Worm (Caenorhabditis elegans) whole organism, L4 larva: ENCODE measurements around the gene Y67D8B.1.

ENCODE experiments used
- D1046.2 ChIP-seq: fragments of 200-800 bp; sonication (Bioruptor generic); IDR thresholded peaks from 2 replicates; pipeline ENCODE4 v1.3.6; 2022; ENCODE audit warnings: missing genetic modification characterization, missing compliant biosample characterization
- T26A8.4 ChIP-seq: fragments of 200-800 bp; sonication (Bioruptor generic); IDR thresholded peaks from 2 replicates; pipeline ENCODE4 v1.3.6; 2022; ENCODE audit warnings: missing genetic modification characterization, missing compliant biosample characterization
- Y48G9A.11 ChIP-seq: fragments of 200-800 bp; sonication (Bioruptor generic); IDR thresholded peaks from 2 replicates; pipeline ENCODE4 v1.3.6; 2022; ENCODE audit warnings: missing genetic modification reagents, missing genetic modification characterization, missing compliant biosample characterization
- ama-1 ChIP-seq: fragments of 150-350 bp; optimal IDR thresholded peaks from 2 replicates; lab custom pipeline; 2014; ENCODE audit warnings: inconsistent platforms, mixed read lengths
- ces-1 ChIP-seq: fragments of 150-350 bp; sonication (generic microtip); optimal IDR thresholded peaks from 4 replicates; lab custom pipeline; 2014; ENCODE audit warnings: missing biosample characterization, missing genetic modification reagents, missing genetic modification characterization
- hlh-30 ChIP-seq: sonication (generic microtip); optimal IDR thresholded peaks from 2 replicates; lab custom pipeline; 2017; ENCODE audit warnings: antibody characterized with exemption, mild to moderate bottlenecking, missing genetic modification characterization, missing compliant biosample characterization; ENCODE audit not compliant: insufficient read depth
- jun-1 ChIP-seq: fragments of 150-350 bp; optimal IDR thresholded peaks from 2 replicates; lab custom pipeline; 2014; ENCODE audit warnings: missing biosample characterization, missing genetic modification reagents, missing genetic modification characterization
- nhr-42 ChIP-seq: fragments of 200-800 bp; sonication (Bioruptor generic); IDR thresholded peaks from 2 replicates; pipeline ENCODE4 v1.3.6; 2022; ENCODE audit warnings: missing genetic modification characterization, missing compliant biosample characterization
- nhr-76 ChIP-seq: fragments of 150-350 bp; optimal IDR thresholded peaks from 2 replicates; lab custom pipeline; 2014; ENCODE audit warnings: missing biosample characterization, missing genetic modification characterization
- pqm-1 ChIP-seq: sonication (generic microtip); optimal IDR thresholded peaks from 2 replicates; lab custom pipeline; 2017; ENCODE audit warnings: missing biosample characterization, missing genetic modification characterization
- rbr-2 ChIP-seq: sonication (generic microtip); optimal IDR thresholded peaks from 2 replicates; lab custom pipeline; 2016; ENCODE audit warnings: missing genotype, missing genetic modification characterization, missing compliant biosample characterization
- unc-62 ChIP-seq, 3 experiments: fragments of 150-350 bp in 1 of 3; sonication (generic microtip); optimal IDR thresholded peaks in 2 of 3; peaks in 1 of 3; 1 replicate in 1 of 3; 2 replicates in 2 of 3; lab custom pipeline; 2014 to 2017; ENCODE audit warnings: missing biosample characterization in 3 of 3, missing genetic modification characterization in 3 of 3, missing genetic modification reagents in 3 of 3, missing genotype in 1 of 3
- zfp-2 ChIP-seq: sonication (generic microtip); optimal IDR thresholded peaks from 2 replicates; lab custom pipeline; 2016; ENCODE audit warnings: mild to moderate bottlenecking, missing genetic modification characterization, missing compliant biosample characterization
- zip-11 ChIP-seq: fragments of 200-800 bp; sonication (Bioruptor generic); IDR thresholded peaks from 2 replicates; pipeline ENCODE4 v1.3.6; 2022; ENCODE audit warnings: missing genetic modification characterization, missing compliant biosample characterization

Gene Y67D8B.1

ce11 chrIV:3131871-3132586, 40.4 kb downstream of the Y67D8B.1 start (continued):
- TF ChIP-seq jun-1 (no peak), zfp-2 (tag; lab: Kevin White, UChicago) (no peak), nhr-42 (no peak), hlh-30 (tag; lab: Kevin White, UChicago) (peak; percentile 0), Y48G9A.11 (GFP tag; lab: Robert Waterston, UW) (no peak), zip-11 (no peak), pqm-1 (tag; lab: Kevin White, UChicago) (no peak), unc-62 (GFP tag; optimal IDR thresholded peaks at IDR 0.05 in 1 of 2; lab: Kevin White, UChicago) (no peak), unc-62 (tag; optimal IDR thresholded peaks at IDR 0.05; lab: Kevin White, UChicago) (no peak), nhr-76 (tag; lab: Kevin White, UChicago) (no peak), ama-1 (peak; percentile 26), ces-1 (GFP tag; lab: Kevin White, UChicago) (no peak), rbr-2 (tag; lab: Kevin White, UChicago) (peak; percentile 22), T26A8.4 (GFP tag; lab: Robert Waterston, UW) (no peak)

DNA sequence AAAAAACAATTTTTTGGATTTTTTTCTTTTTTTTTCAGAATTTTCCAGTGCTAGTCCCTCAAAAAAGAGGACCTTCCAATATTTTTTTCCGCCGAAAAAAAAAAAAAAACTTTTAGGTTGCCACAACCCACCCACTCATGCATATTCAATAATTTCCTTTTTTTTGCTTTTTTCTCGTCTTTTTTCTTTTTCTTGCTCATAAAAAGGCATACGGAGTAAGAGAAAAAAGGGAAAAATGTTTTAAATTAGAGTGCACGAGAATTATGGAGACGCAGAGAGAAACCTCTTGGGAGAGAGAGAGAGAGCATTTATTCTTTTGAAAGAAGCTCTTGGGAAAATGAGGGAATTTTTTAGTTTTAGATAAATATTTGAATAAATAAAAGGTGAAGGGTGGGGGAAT, 44.4 kb downstream of the Y67D8B.1 start:
- no peak for TF ChIP-seq D1046.2

DNA sequence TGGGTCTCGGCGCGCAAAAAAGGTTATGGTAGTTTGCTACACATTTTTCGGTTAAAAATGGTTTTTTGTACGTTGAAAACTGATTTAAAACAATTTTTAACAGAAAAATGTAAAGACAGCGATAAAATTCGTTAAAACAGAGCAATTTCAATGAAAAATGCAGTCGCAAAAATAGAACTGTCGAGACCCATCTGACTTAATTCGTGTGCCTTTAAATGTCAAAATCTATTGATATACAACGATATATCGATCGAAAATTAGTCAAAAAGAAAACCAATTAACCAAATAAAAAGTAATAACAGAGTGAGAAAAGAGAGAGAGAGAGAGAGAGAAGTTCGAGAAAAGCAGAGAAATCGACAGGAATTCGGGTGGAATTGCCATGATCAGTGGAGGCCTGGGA, 51.4 kb downstream of the Y67D8B.1 start:
- TF ChIP-seq unc-62 (GFP tag; optimal IDR thresholded peaks at IDR 0.05 in 1 of 2; lab: Kevin White, UChicago) (peak in 1 of 2 experiments; percentile 90), unc-62 (tag; optimal IDR thresholded peaks at IDR 0.05; lab: Kevin White, UChicago) (no peak), zip-11 (no peak)
- TF ChIP-seq, all 104 proteins: peak for 1
